Worm (Caenorhabditis elegans): ENCODE data around the gene clec-264.

ce11 chrV:20831867-20832266, 18.6 kb downstream of the clec-264 start:
- TF ChIP-seq nhr-237 (tag; optimal IDR thresholded peaks at IDR 0.05) (no peak), zag-1 (tag; optimal IDR thresholded peaks at IDR 0.05) (no peak), lin-39 (tag; optimal IDR thresholded peaks at IDR 0.05) (no peak), nhr-23 (tag; optimal IDR thresholded peaks at IDR 0.05) (no peak), ztf-11 (tag; optimal IDR thresholded peaks at IDR 0.05) (no peak), nhr-28 (tag; optimal IDR thresholded peaks at IDR 0.05) (no peak), mdl-1 (tag; optimal IDR thresholded peaks at IDR 0.05) (no peak), snpc-4 (tag; optimal IDR thresholded peaks at IDR 0.05) (no peak)

Data from whole organism, L3 larva.